Fruit fly (Drosophila melanogaster) whole organism, adult: ENCODE results near the gene grn.

Experiments used
- CG11617 ChIP-seq: fragments of 200-800 bp; sonication (Bioruptor generic); optimal IDR thresholded peaks from 2 replicates; lab custom pipeline; 2017; ENCODE audit warnings: mild to moderate bottlenecking, missing biosample characterization, missing genetic modification reagents, missing genetic modification characterization
- CG12768 ChIP-seq: fragments of 200-800 bp; sonication (Bioruptor generic); optimal IDR thresholded peaks from 2 replicates; lab custom pipeline; 2017; ENCODE audit warnings: missing biosample characterization, missing genetic modification characterization, mild to moderate bottlenecking, moderate library complexity, missing genetic modification reagents
- CG14711 ChIP-seq: fragments of 200-800 bp; sonication (Bioruptor generic); optimal IDR thresholded peaks from 2 replicates; lab custom pipeline; 2018; ENCODE audit warnings: missing biosample characterization, mild to moderate bottlenecking, missing genetic modification characterization, moderate library complexity
- CG1620 ChIP-seq: fragments of 200-800 bp; sonication (Bioruptor generic); optimal IDR thresholded peaks from 2 replicates; lab custom pipeline; 2016; ENCODE audit warnings: missing biosample characterization, missing genetic modification characterization
- CG33017 ChIP-seq: fragments of 200-800 bp; sonication (Bioruptor generic); optimal IDR thresholded peaks from 2 replicates; lab custom pipeline; 2018; ENCODE audit warnings: missing biosample characterization, mild to moderate bottlenecking, missing genetic modification characterization, moderate library complexity
- CG5204 ChIP-seq: fragments of 200-800 bp; sonication (Bioruptor generic); optimal IDR thresholded peaks from 2 replicates; lab custom pipeline; 2016; ENCODE audit warnings: missing biosample characterization, missing genetic modification characterization
- CG7045 ChIP-seq: fragments of 200-800 bp; sonication (Bioruptor generic); optimal IDR thresholded peaks from 2 replicates; lab custom pipeline; 2017; ENCODE audit warnings: missing biosample characterization, mild to moderate bottlenecking, missing genetic modification characterization
- CG7101 ChIP-seq: fragments of 200-800 bp; sonication (Bioruptor generic); optimal IDR thresholded peaks from 2 replicates; lab custom pipeline; 2018; ENCODE audit warnings: missing biosample characterization, mild to moderate bottlenecking, missing genetic modification characterization, moderate library complexity
- Clk ChIP-seq: fragments of 200-800 bp; sonication (Bioruptor generic); optimal IDR thresholded peaks from 2 replicates; lab custom pipeline; 2017; ENCODE audit warnings: missing biosample characterization, missing genetic modification characterization
- Crg-1 ChIP-seq: fragments of 200-800 bp; sonication (Bioruptor generic); optimal IDR thresholded peaks from 2 replicates; lab custom pipeline; 2016; ENCODE audit warnings: missing biosample characterization, missing genetic modification characterization
- Hr96 ChIP-seq: fragments of 200-800 bp; sonication (Bioruptor generic); optimal IDR thresholded peaks from 2 replicates; lab custom pipeline; 2016; ENCODE audit warnings: missing biosample characterization, missing genetic modification characterization
- Mnt ChIP-seq: fragments of 200-800 bp; sonication (Bioruptor generic); optimal IDR thresholded peaks from 2 replicates; lab custom pipeline; 2016; ENCODE audit warnings: missing biosample characterization, mild to moderate bottlenecking, missing genetic modification characterization
- bab1 ChIP-seq: fragments of 200-800 bp; sonication (Bioruptor generic); optimal IDR thresholded peaks from 3 replicates; lab custom pipeline; 2019; ENCODE audit warnings: missing biosample characterization, mild to moderate bottlenecking, missing genetic modification characterization, moderate library complexity
- cic ChIP-seq: fragments of 200-800 bp; sonication (Bioruptor generic); optimal IDR thresholded peaks from 2 replicates; lab custom pipeline; 2017; ENCODE audit warnings: missing biosample characterization, mild to moderate bottlenecking, missing genetic modification characterization, moderate library complexity
- cnc ChIP-seq, 2 experiments: fragments of >200 bp; optimal IDR thresholded peaks; 2 replicates each; lab custom pipeline; 2017
- kay ChIP-seq: fragments of 200-800 bp; sonication (Bioruptor generic); peaks from one replicate; lab custom pipeline; 2016; ENCODE audit warnings: missing biosample characterization, missing genetic modification characterization, borderline replicate concordance
- ovo ChIP-seq: fragments of 200-800 bp; sonication (Bioruptor generic); optimal IDR thresholded peaks from 2 replicates; lab custom pipeline; 2016; ENCODE audit warnings: missing biosample characterization, missing genetic modification characterization
- pad ChIP-seq: fragments of 200-800 bp; sonication (Bioruptor generic); optimal IDR thresholded peaks from 3 replicates; lab custom pipeline; 2017; ENCODE audit warnings: missing biosample characterization, missing genetic modification characterization, mild to moderate bottlenecking, moderate library complexity, missing genetic modification reagents
- tj ChIP-seq: fragments of 200-800 bp; sonication (Bioruptor generic); optimal IDR thresholded peaks from 3 replicates; lab custom pipeline; 2017; ENCODE audit warnings: missing biosample characterization, mild to moderate bottlenecking, missing genetic modification characterization, moderate library complexity
- toe ChIP-seq: fragments of 200-800 bp; sonication (Bioruptor generic); optimal IDR thresholded peaks from 2 replicates; lab custom pipeline; 2016; ENCODE audit warnings: missing biosample characterization, missing genetic modification characterization

Gene grn

DNA sequence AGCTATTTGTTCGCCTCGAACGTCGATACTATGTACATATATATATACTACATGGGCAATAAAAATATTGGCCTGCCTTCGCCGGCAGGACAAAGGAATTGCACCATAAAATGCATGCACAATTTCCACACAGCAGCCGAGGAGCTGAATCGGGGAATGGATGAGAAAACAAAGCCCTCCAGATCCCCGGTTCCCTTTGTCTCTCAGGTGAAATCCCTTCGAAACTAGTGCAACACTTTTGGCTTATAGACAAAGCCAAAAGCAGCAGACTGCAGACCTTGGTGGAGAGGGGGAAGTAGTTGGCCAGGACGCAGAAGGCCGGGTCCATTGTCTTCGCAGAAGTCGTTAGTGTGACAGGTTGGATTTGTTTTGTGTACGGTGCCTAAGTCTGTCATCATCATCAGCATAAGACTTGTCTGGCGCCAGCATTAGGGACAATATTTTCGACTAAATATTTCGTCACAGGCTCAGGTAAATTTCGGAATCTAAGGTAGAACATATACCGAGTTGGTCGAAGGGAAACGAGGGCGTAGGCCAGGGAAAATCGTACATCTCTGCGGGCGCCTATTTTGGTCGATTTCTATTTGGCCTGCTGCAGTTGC lies 24.1 kb upstream of the grn start:
- TF ChIP-seq tj (GFP tag; lab: Kevin White, UChicago) (no peak), cnc (optimal IDR thresholded peaks at IDR 0.05; lab: Kevin White, UChicago) (no peak), CG7101 (no peak), Hr96 (no peak), pad (GFP tag; lab: Kevin White, UChicago) (no peak), kay (GFP tag; lab: Kevin White, UChicago) (no peak), CG7045 (GFP tag; lab: Kevin White, UChicago) (no peak)

DNA sequence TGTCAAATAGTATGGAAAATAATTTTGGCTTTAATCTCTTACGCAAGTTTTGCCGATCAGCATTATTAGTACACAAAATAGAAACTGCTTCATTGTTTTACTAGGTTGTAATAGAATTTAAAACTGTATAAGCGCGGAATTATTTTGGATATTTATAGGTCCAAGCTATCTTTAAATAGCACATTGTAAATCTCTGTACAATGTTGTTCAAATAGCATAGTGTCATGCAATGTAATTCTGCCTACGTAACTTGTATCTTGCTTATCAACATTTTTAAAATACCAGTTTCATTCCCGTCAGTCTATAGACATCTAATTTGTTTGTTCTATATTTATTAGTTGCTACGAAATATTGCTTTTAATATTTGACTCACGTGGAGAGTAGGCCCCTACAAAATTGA lies 23.5 kb upstream of the grn start, which contains the start of gene CheA84a:
Gene CheA84a (minus strand): TSS at position 101 of the 400 bp plus-strand sequence.
- TF ChIP-seq Crg-1 (GFP tag; lab: Kevin White, UChicago) (no peak), CG7045 (GFP tag; lab: Kevin White, UChicago) (no peak), cic (GFP tag; lab: Kevin White, UChicago) (no peak), CG33017 (tag; lab: Kevin White, UChicago) (no peak), Mnt (GFP tag; lab: Kevin White, UChicago) (no peak)

DNA sequence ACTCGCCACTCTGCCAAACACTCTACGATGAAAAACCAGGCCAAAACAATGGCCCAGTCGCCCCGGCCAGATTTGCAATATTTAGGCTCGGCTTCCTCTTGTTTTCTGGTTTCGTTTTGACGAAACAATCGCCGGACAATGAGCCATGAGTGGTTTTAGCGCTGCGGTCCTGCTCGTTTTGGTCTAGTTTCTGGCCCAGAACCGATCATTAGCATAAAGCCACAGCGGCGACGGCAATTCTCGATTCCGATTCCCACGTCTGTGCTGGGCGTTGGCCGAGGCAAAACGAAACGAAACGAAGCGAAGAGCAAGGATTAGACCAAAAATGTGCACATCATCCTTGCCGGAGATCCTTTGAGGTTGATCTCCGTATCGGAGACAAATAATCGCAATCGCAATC lies 22.1 kb upstream of the grn start:
- TF ChIP-seq Crg-1 (GFP tag; lab: Kevin White, UChicago) (no peak), bab1 (no peak), cic (GFP tag; lab: Kevin White, UChicago) (no peak)

DNA sequence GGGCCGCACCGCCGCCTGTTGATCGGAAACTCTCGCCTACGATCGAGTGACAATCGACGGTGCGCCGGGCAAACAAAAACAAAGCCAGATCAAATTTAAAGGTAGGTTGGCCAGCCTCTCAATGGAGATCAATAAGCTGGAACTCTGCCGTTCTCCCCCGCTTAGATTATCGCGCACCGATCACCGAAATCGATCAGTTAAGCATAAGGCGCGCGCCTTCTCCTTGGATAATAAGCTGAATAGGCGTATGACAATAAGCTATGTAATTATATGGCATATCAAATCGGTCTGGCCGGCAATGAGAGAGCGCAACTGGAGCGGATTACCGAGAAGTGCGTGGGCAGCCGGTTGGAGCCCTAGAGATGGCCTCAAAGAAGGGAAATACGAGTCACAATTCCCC lies 17.1 kb upstream of the grn start:
- TF ChIP-seq Mnt (GFP tag; lab: Kevin White, UChicago) (no peak), Hr96 (no peak), CG12768 (GFP tag; lab: Kevin White, UChicago) (no peak), CG5204 (GFP tag; lab: Kevin White, UChicago) (no peak), kay (GFP tag; lab: Kevin White, UChicago) (no peak), Clk (GFP tag; lab: Kevin White, UChicago) (no peak), tj (GFP tag; lab: Kevin White, UChicago) (no peak), cnc (optimal IDR thresholded peaks at IDR 0.05; lab: Kevin White, UChicago) (no peak)

DNA sequence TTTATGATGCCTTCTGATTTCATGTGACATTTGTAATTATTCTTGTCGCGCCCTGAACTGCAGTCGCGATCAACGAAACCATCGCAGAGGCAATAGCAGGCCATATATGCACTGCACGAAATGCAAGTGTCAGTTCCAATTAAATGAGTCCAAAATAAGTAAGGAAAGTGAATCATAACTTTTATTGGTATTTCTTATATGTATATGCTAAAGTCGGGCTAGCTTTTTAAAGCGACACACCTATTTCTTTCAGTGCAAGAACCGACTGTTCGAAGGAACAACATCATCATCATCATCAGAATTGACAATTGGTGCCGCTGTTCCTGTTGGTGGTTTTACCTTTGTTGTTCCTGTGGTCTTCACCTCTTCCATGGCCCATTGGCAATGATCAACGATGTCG lies 15.9 kb upstream of the grn start:
- TF ChIP-seq cnc (optimal IDR thresholded peaks at IDR 0.05; lab: Kevin White, UChicago) (no peak), toe (GFP tag; lab: Kevin White, UChicago) (no peak), tj (GFP tag; lab: Kevin White, UChicago) (no peak), CG14711 (tag; lab: Kevin White, UChicago) (no peak), cic (GFP tag; lab: Kevin White, UChicago) (no peak), kay (GFP tag; lab: Kevin White, UChicago) (no peak), Clk (GFP tag; lab: Kevin White, UChicago) (no peak)

DNA sequence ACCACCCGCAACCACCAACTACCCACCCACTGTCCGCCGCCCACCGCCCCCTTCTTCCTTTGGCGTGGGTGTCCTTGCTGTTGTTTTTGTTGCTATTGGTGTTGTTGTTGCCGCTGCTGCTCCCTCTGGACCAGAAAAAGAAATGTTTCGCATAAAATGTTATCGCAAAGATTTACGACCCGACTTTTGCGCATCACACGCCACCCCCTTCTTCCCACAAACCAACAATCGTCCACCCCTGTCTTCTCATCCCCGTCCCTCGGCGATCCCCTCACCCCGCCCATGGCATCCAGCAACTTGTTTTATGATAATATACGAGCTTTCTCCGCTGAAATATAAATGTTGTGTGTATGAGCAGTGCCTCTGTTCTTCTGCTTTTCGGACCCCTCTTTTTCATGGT lies 13.8 kb upstream of the grn start:
- TF ChIP-seq tj (GFP tag; lab: Kevin White, UChicago) (no peak), cic (GFP tag; lab: Kevin White, UChicago) (no peak), kay (GFP tag; lab: Kevin White, UChicago) (no peak), CG7101 (no peak), CG11617 (GFP tag; lab: Kevin White, UChicago) (no peak), CG14711 (tag; lab: Kevin White, UChicago) (no peak), CG5204 (GFP tag; lab: Kevin White, UChicago) (no peak), Clk (GFP tag; lab: Kevin White, UChicago) (no peak), toe (GFP tag; lab: Kevin White, UChicago) (no peak), Hr96 (no peak)

DNA sequence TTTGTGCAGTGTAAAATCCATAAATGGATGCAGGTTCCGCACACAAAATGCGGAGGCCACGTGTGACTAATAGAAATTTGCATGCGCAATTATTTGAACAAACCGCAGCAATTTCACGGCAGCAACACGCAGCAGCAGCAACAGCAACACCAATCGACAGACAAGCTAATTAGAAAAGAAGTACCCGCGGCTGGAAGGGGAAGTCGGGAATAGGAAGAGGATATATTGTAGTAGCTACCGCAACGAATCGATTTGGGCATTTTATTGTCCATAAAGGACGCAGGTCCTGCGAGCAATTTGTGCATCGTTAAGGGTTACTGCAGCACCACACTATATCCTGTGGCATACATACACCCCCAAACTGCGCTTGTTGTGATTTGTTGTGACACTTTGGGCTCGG lies 11.9 kb upstream of the grn start:
- TF ChIP-seq cnc (optimal IDR thresholded peaks at IDR 0.05; lab: Kevin White, UChicago) (no peak), CG7101 (no peak), bab1 (no peak), CG5204 (GFP tag; lab: Kevin White, UChicago) (no peak), CG14711 (tag; lab: Kevin White, UChicago) (no peak), Mnt (GFP tag; lab: Kevin White, UChicago) (no peak), tj (GFP tag; lab: Kevin White, UChicago) (no peak), Clk (GFP tag; lab: Kevin White, UChicago) (no peak), toe (GFP tag; lab: Kevin White, UChicago) (no peak), CG7045 (GFP tag; lab: Kevin White, UChicago) (no peak), kay (GFP tag; lab: Kevin White, UChicago) (no peak), CG33017 (tag; lab: Kevin White, UChicago) (no peak), pad (GFP tag; lab: Kevin White, UChicago) (no peak), Hr96 (no peak), CG12768 (GFP tag; lab: Kevin White, UChicago) (no peak), ovo (GFP tag; lab: Kevin White, UChicago) (no peak), CG11617 (GFP tag; lab: Kevin White, UChicago) (no peak), cic (GFP tag; lab: Kevin White, UChicago) (no peak), CG1620 (GFP tag; lab: Kevin White, UChicago) (no peak)
